Worm (Caenorhabditis elegans) whole organism, L4 larva: ENCODE data around the gene F58G11.4.

Experiments
- T20F7.1 ChIP-seq: fragments of 200-800 bp; sonication (Bioruptor generic); optimal IDR thresholded peaks from 2 replicates; lab custom pipeline; 2018; ENCODE audit warnings: mild to moderate bottlenecking, missing genetic modification characterization, missing compliant biosample characterization
- ZK546.5 ChIP-seq, 2 experiments: sonication (generic microtip); optimal IDR thresholded peaks; 2 replicates each; lab custom pipeline; 2017; ENCODE audit warnings: missing biosample characterization in 2 of 2, missing genetic modification characterization in 2 of 2
- aha-1 ChIP-seq: fragments of 150-350 bp; peaks from one replicate; lab custom pipeline; 2014; ENCODE audit warnings: missing biosample characterization, missing genetic modification characterization
- ceh-20 ChIP-seq: fragments of 200-800 bp; sonication (Bioruptor generic); IDR thresholded peaks from 2 replicates; pipeline ENCODE4 v1.3.6; 2022; ENCODE audit warnings: missing genetic modification reagents, missing genetic modification characterization, missing compliant biosample characterization
- ceh-28 ChIP-seq: fragments of 150-350 bp; optimal IDR thresholded peaks from 2 replicates; lab custom pipeline; 2014; ENCODE audit warnings: missing biosample characterization, missing genetic modification reagents, missing genetic modification characterization
- ceh-32 ChIP-seq: sonication (generic microtip); optimal IDR thresholded peaks from 2 replicates; lab custom pipeline; 2016; ENCODE audit warnings: mild to moderate bottlenecking, missing genetic modification characterization, missing compliant biosample characterization; ENCODE audit not compliant: poor library complexity
- ceh-82 ChIP-seq: sonication (generic microtip); optimal IDR thresholded peaks from 2 replicates; lab custom pipeline; 2017; ENCODE audit warnings: missing biosample characterization, missing genetic modification characterization
- ctbp-1 ChIP-seq: fragments of 200-800 bp; sonication (Bioruptor generic); IDR thresholded peaks from 2 replicates; pipeline ENCODE4 v1.3.6; 2022; ENCODE audit warnings: missing genetic modification reagents, missing genetic modification characterization, missing compliant biosample characterization
- dmd-6 ChIP-seq: fragments of 200-800 bp; sonication (Bioruptor generic); IDR thresholded peaks from 2 replicates; pipeline ENCODE4 v1.3.6; 2022; ENCODE audit warnings: missing genetic modification reagents, missing genetic modification characterization, missing compliant biosample characterization
- dmd-8 ChIP-seq: fragments of 200-800 bp; sonication (Bioruptor generic); IDR thresholded peaks from 2 replicates; pipeline ENCODE4 v1.3.6; 2022; ENCODE audit warnings: missing genetic modification characterization, missing compliant biosample characterization
- dmd-9 ChIP-seq: fragments of 200-800 bp; sonication (Bioruptor generic); IDR thresholded peaks from 2 replicates; pipeline ENCODE4 v1.3.6; 2022; ENCODE audit warnings: missing genetic modification reagents, missing genetic modification characterization, missing compliant biosample characterization
- dpl-1 ChIP-seq: fragments of 150-350 bp; optimal IDR thresholded peaks from 2 replicates; lab custom pipeline; 2014; ENCODE audit warnings: missing biosample characterization, missing genetic modification reagents, missing genetic modification characterization
- duxl-1 ChIP-seq: sonication (generic microtip); optimal IDR thresholded peaks from 2 replicates; lab custom pipeline; 2016; ENCODE audit warnings: mild to moderate bottlenecking, missing genetic modification characterization, moderate library complexity, missing compliant biosample characterization; ENCODE audit not compliant: poor library complexity
- dve-1 ChIP-seq: sonication (generic microtip); optimal IDR thresholded peaks from 2 replicates; lab custom pipeline; 2017; ENCODE audit warnings: antibody characterized with exemption, mild to moderate bottlenecking, missing genetic modification characterization, missing compliant biosample characterization; ENCODE audit not compliant: insufficient read depth
- egl-27 ChIP-seq: sonication (generic microtip); optimal IDR thresholded peaks from 3 replicates; lab custom pipeline; 2017; ENCODE audit warnings: missing biosample characterization, missing genetic modification reagents, missing genetic modification characterization
- egl-43 ChIP-seq: fragments of 200-800 bp; sonication (Bioruptor generic); IDR thresholded peaks from 2 replicates; pipeline ENCODE4 v1.3.6; 2022; ENCODE audit warnings: missing genetic modification reagents, missing genetic modification characterization, missing compliant biosample characterization
- gei-8 ChIP-seq: fragments of 200-800 bp; sonication (Bioruptor generic); optimal IDR thresholded peaks from 2 replicates; lab custom pipeline; 2018; ENCODE audit warnings: mild to moderate bottlenecking, missing genetic modification characterization, missing compliant biosample characterization
- hif-1 ChIP-seq, 2 experiments: sonication (generic microtip); optimal IDR thresholded peaks; 2 replicates each; lab custom pipeline; 2016 to 2017; ENCODE audit warnings: missing compliant biosample characterization in 2 of 2, missing genetic modification characterization in 2 of 2, missing genetic modification reagents in 2 of 2, missing genotype in 2 of 2, mild to moderate bottlenecking in 1 of 2
- hlh-11 ChIP-seq: fragments of 200-800 bp; sonication (Bioruptor generic); optimal IDR thresholded peaks from 2 replicates; lab custom pipeline; 2018; ENCODE audit warnings: mild to moderate bottlenecking, missing genetic modification characterization, missing compliant biosample characterization
- hlh-30 ChIP-seq: sonication (generic microtip); optimal IDR thresholded peaks from 2 replicates; lab custom pipeline; 2017; ENCODE audit warnings: antibody characterized with exemption, mild to moderate bottlenecking, missing genetic modification characterization, missing compliant biosample characterization; ENCODE audit not compliant: insufficient read depth
- jun-1 ChIP-seq: fragments of 150-350 bp; optimal IDR thresholded peaks from 2 replicates; lab custom pipeline; 2014; ENCODE audit warnings: missing biosample characterization, missing genetic modification reagents, missing genetic modification characterization
- lin-1 ChIP-seq: fragments of 200-800 bp; sonication (Bioruptor generic); IDR thresholded peaks from 2 replicates; pipeline ENCODE4 v1.3.6; 2022; ENCODE audit warnings: missing genetic modification reagents, missing genetic modification characterization, missing compliant biosample characterization
- lin-29 ChIP-seq: fragments of 200-800 bp; sonication (Bioruptor generic); IDR thresholded peaks from 2 replicates; pipeline ENCODE4 v1.3.6; 2022; ENCODE audit warnings: missing genetic modification reagents, missing genetic modification characterization, missing compliant biosample characterization
- lin-38 ChIP-seq: fragments of 200-800 bp; sonication (Bioruptor generic); IDR thresholded peaks from 2 replicates; pipeline ENCODE4 v1.3.6; 2022; ENCODE audit warnings: missing genetic modification reagents, missing genetic modification characterization, missing compliant biosample characterization
- lin-39 ChIP-seq: fragments of 150-350 bp; optimal IDR thresholded peaks from 2 replicates; lab custom pipeline; 2014; ENCODE audit warnings: missing biosample characterization, missing genetic modification reagents, missing genetic modification characterization
- lir-3 ChIP-seq: sonication (generic microtip); optimal IDR thresholded peaks from 2 replicates; lab custom pipeline; 2016; ENCODE audit warnings: mild to moderate bottlenecking, missing genetic modification characterization, missing compliant biosample characterization
- mdl-1 ChIP-seq, 2 experiments: fragments of 150-350 bp in 1 of 2; sonication (generic microtip) in 1 of 2; optimal IDR thresholded peaks; 2 replicates each; lab custom pipeline; 2014 to 2017; ENCODE audit warnings: missing biosample characterization in 2 of 2, missing genetic modification characterization in 2 of 2
- mep-1 ChIP-seq: fragments of 150-350 bp; sonication (generic microtip); optimal IDR thresholded peaks from 3 replicates; lab custom pipeline; 2014; ENCODE audit warnings: missing biosample characterization, missing genetic modification characterization
- mxl-3 ChIP-seq: fragments of 200-800 bp; sonication (Bioruptor generic); optimal IDR thresholded peaks from 2 replicates; lab custom pipeline; 2018; ENCODE audit warnings: mild to moderate bottlenecking, missing genetic modification characterization, missing compliant biosample characterization
- nhr-10 ChIP-seq: fragments of 150-350 bp; optimal IDR thresholded peaks from 2 replicates; lab custom pipeline; 2014; ENCODE audit warnings: missing biosample characterization, missing genetic modification characterization
- nhr-102 ChIP-seq: sonication (generic microtip); optimal IDR thresholded peaks from 2 replicates; lab custom pipeline; 2016; ENCODE audit warnings: mild to moderate bottlenecking, missing genetic modification characterization, moderate library complexity, missing compliant biosample characterization
- nhr-11 ChIP-seq: fragments of 150-350 bp; optimal IDR thresholded peaks from 2 replicates; lab custom pipeline; 2014; ENCODE audit warnings: missing biosample characterization, missing genetic modification characterization
- nhr-111 ChIP-seq: fragments of 200-800 bp; sonication (Bioruptor generic); optimal IDR thresholded peaks from 2 replicates; lab custom pipeline; 2018; ENCODE audit warnings: mild to moderate bottlenecking, missing genetic modification characterization, missing compliant biosample characterization
- nhr-41 ChIP-seq: fragments of 200-800 bp; sonication (Bioruptor generic); IDR thresholded peaks from 2 replicates; pipeline ENCODE4 v1.3.6; 2022; ENCODE audit warnings: missing genetic modification reagents, missing genetic modification characterization, missing compliant biosample characterization
- nhr-42 ChIP-seq: fragments of 200-800 bp; sonication (Bioruptor generic); IDR thresholded peaks from 2 replicates; pipeline ENCODE4 v1.3.6; 2022; ENCODE audit warnings: missing genetic modification characterization, missing compliant biosample characterization
- nhr-76 ChIP-seq: fragments of 150-350 bp; optimal IDR thresholded peaks from 2 replicates; lab custom pipeline; 2014; ENCODE audit warnings: missing biosample characterization, missing genetic modification characterization
- nhr-77 ChIP-seq: fragments of 150-350 bp; optimal IDR thresholded peaks from 2 replicates; lab custom pipeline; 2014; ENCODE audit warnings: missing biosample characterization, missing genetic modification characterization
- pha-4 ChIP-seq, 2 experiments: fragments of 150-350 bp in 1 of 2; fragments of 200-800 bp in 1 of 2; sonication (Bioruptor generic) in 1 of 2; IDR thresholded peaks in 1 of 2; optimal IDR thresholded peaks in 1 of 2; 2 replicates each; pipeline versions ENCODE4 v1.3.6 to Lab custom; 2014 to 2022; ENCODE audit warnings: missing genetic modification characterization in 2 of 2, missing genetic modification reagents in 2 of 2, missing biosample characterization in 1 of 2, missing compliant biosample characterization in 1 of 2
- php-3 ChIP-seq: fragments of 200-800 bp; sonication (Bioruptor generic); IDR thresholded peaks from 2 replicates; pipeline ENCODE4 v1.3.6; 2022; ENCODE audit warnings: missing genetic modification reagents, missing genetic modification characterization, missing compliant biosample characterization
- saeg-2 ChIP-seq: fragments of 200-800 bp; sonication (Bioruptor generic); IDR thresholded peaks from 2 replicates; pipeline ENCODE4 v1.3.6; 2022; ENCODE audit warnings: missing genetic modification reagents, missing genetic modification characterization, missing compliant biosample characterization
- set-16 ChIP-seq: fragments of 200-800 bp; sonication (Bioruptor generic); IDR thresholded peaks from 2 replicates; pipeline ENCODE4 v1.3.6; 2022; ENCODE audit warnings: missing genetic modification reagents, missing genetic modification characterization, missing compliant biosample characterization
- snpc-4 ChIP-seq: fragments of 150-350 bp; optimal IDR thresholded peaks from 2 replicates; lab custom pipeline; 2014; ENCODE audit warnings: missing biosample characterization, missing genetic modification characterization
- spr-3 ChIP-seq: fragments of 200-800 bp; sonication (Bioruptor generic); optimal IDR thresholded peaks from 2 replicates; lab custom pipeline; 2018; ENCODE audit warnings: mild to moderate bottlenecking, missing genetic modification characterization, missing compliant biosample characterization
- unc-130 ChIP-seq: sonication (generic microtip); optimal IDR thresholded peaks from 2 replicates; lab custom pipeline; 2016; ENCODE audit warnings: missing genetic modification reagents, missing genetic modification characterization, missing compliant biosample characterization
- unc-62 ChIP-seq, 3 experiments: fragments of 150-350 bp in 1 of 3; sonication (generic microtip); optimal IDR thresholded peaks in 2 of 3; peaks in 1 of 3; 1 replicate in 1 of 3; 2 replicates in 2 of 3; lab custom pipeline; 2014 to 2017; ENCODE audit warnings: missing biosample characterization in 3 of 3, missing genetic modification characterization in 3 of 3, missing genetic modification reagents in 3 of 3, missing genotype in 1 of 3
- zfp-3 ChIP-seq: fragments of 200-800 bp; sonication (Bioruptor generic); conservative IDR thresholded peaks from 2 replicates; pipeline ENCODE4 v1.3.6; 2022; ENCODE audit warnings: missing genetic modification reagents, missing genetic modification characterization, missing compliant biosample characterization
- zip-11 ChIP-seq: fragments of 200-800 bp; sonication (Bioruptor generic); IDR thresholded peaks from 2 replicates; pipeline ENCODE4 v1.3.6; 2022; ENCODE audit warnings: missing genetic modification characterization, missing compliant biosample characterization
- zip-2 ChIP-seq: fragments of 150-350 bp; optimal IDR thresholded peaks from 2 replicates; lab custom pipeline; 2014; ENCODE audit warnings: missing biosample characterization, missing genetic modification characterization
- ztf-7 ChIP-seq: fragments of 150-350 bp; optimal IDR thresholded peaks from 2 replicates; lab custom pipeline; 2014; ENCODE audit warnings: missing biosample characterization, missing genetic modification characterization

The F58G11.4 gene

DNA sequence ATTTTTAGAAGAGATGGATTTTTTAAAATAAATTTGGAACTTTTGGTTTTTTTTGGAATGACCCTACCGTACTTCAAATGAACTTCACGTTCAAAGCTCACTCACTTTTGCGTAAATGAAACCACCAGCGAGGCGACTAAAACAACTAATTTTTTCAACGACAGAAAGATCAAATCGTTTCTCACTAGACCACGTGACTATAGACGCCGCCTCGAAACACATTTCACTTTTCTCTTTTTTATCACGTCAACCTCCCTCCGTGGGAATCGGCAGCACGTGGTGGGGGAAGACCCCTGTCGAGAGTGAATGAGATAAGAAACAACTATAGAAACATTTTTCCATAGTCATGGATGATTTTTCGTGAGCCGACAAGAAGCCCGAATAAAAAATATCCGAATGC, 15.1 kb upstream of the F58G11.4 start (continued):
- TF ChIP-seq nhr-41 (GFP tag; lab: Robert Waterston, UW) (0 out of 2 replicates have a peak, but pooled peaks have one; percentile 33), aha-1 (peak; percentile 99), gei-8 (GFP tag; lab: Kevin White, UChicago) (peak; percentile 73), pha-4 (GFP tag; IDR thresholded peaks at IDR 0.05; lab: Robert Waterston, UW) (no peak), pha-4 (tag; optimal IDR thresholded peaks at IDR 0.05; lab: Kevin White, UChicago) (no peak), lin-38 (GFP tag; lab: Robert Waterston, UW) (0 out of 2 replicates have a peak, but pooled peaks have one; percentile 33), zip-11 (GFP tag; lab: Robert Waterston, UW) (no peak), hlh-30 (tag; lab: Kevin White, UChicago) (peak; percentile 96), dmd-8 (no peak), spr-3 (peak; percentile 11), unc-130 (no peak), egl-43 (GFP tag; lab: Robert Waterston, UW) (no peak; the same call in 1 of the 2 replicates), nhr-11 (peak; percentile 34), lin-1 (GFP tag; lab: Robert Waterston, UW) (peak; percentile 83), nhr-111 (no peak), mep-1 (tag; lab: Kevin White, UChicago) (peak; percentile 50), mdl-1 (tag; optimal IDR thresholded peaks at IDR 0.05; lab: Kevin White, UChicago) (peak; percentile 96 to 98), ceh-82 (no peak), ceh-32 (tag; lab: Kevin White, UChicago) (no peak), snpc-4 (tag; lab: Kevin White, UChicago) (no peak), lin-29 (GFP tag; lab: Robert Waterston, UW) (peak; percentile 69; the same call in 1 of the 2 replicates), saeg-2 (GFP tag; lab: Robert Waterston, UW) (0 out of 2 replicates have a peak, but pooled peaks have one; percentile 12), php-3 (peak; percentile 43; the same call in 1 of the 2 replicates), dpl-1 (peak; percentile 39), unc-62 (GFP tag; optimal IDR thresholded peaks at IDR 0.05 in 1 of 2; lab: Kevin White, UChicago) (peak in 1 of 2 experiments; percentile 97), unc-62 (tag; optimal IDR thresholded peaks at IDR 0.05; lab: Kevin White, UChicago) (no peak), duxl-1 (tag; lab: Kevin White, UChicago) (peak; percentile 50), lir-3 (no peak), dmd-6 (GFP tag; lab: Robert Waterston, UW) (peak; percentile 96), ztf-7 (tag; lab: Kevin White, UChicago) (peak; percentile 19), dmd-9 (GFP tag; lab: Robert Waterston, UW) (0 out of 2 replicates have a peak, but pooled peaks have one; percentile 10), nhr-42 (GFP tag; lab: Robert Waterston, UW) (0 out of 2 replicates have a peak, but pooled peaks have one; percentile 36), set-16 (GFP tag; lab: Robert Waterston, UW) (peak; percentile 17; the same call in 1 of the 2 replicates), nhr-10 (tag; lab: Kevin White, UChicago) (peak; percentile 64), zfp-3 (GFP tag; lab: Robert Waterston, UW) (0 out of 2 replicates have a peak, but pooled peaks have one; percentile 9), zip-2 (tag; lab: Kevin White, UChicago) (peak; percentile 5), dve-1 (tag; lab: Kevin White, UChicago) (peak; percentile 97), jun-1 (tag; lab: Kevin White, UChicago) (peak; percentile 73), ctbp-1 (GFP tag; lab: Robert Waterston, UW) (peak; percentile 26; the same call in 1 of the 2 replicates), nhr-76 (peak; percentile 37), T20F7.1 (GFP tag; lab: Kevin White, UChicago) (peak; percentile 50), nhr-77 (peak; percentile 62), ZK546.5 (tag; optimal IDR thresholded peaks at IDR 0.05; lab: Kevin White, UChicago) (no peak), ceh-20 (GFP tag; lab: Robert Waterston, UW) (peak; percentile 88), egl-27 (tag; lab: Kevin White, UChicago) (no peak), lin-39 (no peak), nhr-102 (peak; percentile 44), hlh-11 (tag; lab: Kevin White, UChicago) (peak; percentile 97), ceh-28 (no peak), hif-1 (tag; optimal IDR thresholded peaks at IDR 0.05; lab: Kevin White, UChicago) (peak; percentile 43 to 90), mxl-3 (GFP tag; lab: Kevin White, UChicago) (peak; percentile 97)
